Worm (Caenorhabditis elegans) whole organism, L4/young adult: ENCODE results near the gene cyn-10.

Source experiments
- W03F9.2 ChIP-seq: fragments of 150-350 bp; optimal IDR thresholded peaks from 2 replicates; lab custom pipeline; 2014; ENCODE audit warnings: missing biosample characterization, missing genetic modification characterization
- dao-5 ChIP-seq: sonication (generic microtip); optimal IDR thresholded peaks from 2 replicates; lab custom pipeline; 2016; ENCODE audit warnings: missing genotype, missing genetic modification characterization, moderate library complexity, missing compliant biosample characterization
- him-1 ChIP-seq: sonication (generic microtip); optimal IDR thresholded peaks from 2 replicates; lab custom pipeline; 2016; ENCODE audit warnings: missing genotype, missing genetic modification reagents, missing genetic modification characterization, missing compliant biosample characterization

Gene cyn-10

DNA sequence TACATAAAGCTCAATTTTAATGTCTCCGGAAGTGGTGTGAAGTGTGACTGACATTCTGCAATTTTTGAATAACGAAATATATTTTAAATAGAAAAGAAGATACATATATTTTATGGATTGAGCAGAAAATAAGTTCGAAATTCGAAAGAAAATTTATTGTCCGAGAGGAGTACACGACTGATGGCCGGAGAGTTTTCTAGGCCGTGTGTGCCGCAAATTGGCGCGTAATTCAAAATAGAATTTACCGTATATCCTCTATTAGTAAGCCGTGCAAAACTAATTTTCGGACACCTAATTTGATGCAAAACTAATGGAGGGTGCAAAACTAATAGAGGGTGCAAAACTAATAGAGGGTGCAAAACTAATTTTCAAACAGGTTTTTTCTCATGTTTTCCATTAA is at the start of gene cyn-10:
Gene cyn-10 (minus strand): TSS at position 57 of the 400 bp plus-strand sequence.
- TF ChIP-seq him-1 (tag; lab: Kevin White, UChicago) (peak; percentile 42), W03F9.2 (peak; percentile 15), dao-5 (tag; lab: Kevin White, UChicago) (no peak)

DNA sequence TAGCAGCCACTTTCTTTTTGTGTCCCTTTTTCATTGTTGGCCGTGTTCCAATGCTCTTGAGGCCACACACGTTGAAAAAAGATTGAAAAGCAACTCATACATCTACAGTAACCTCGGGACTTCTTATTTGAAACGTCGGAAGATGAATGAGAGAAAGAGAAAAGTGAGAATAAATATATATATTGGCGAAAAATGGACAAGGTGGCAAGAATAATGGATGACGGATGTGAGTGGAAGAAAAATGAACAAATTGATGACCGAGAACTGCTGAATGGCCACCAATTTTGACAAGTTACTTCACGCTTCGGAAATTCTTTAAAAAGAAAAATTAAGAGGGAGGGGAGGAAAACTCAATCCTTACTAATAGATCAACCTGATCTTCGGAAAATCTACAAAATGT is 45.0 kb upstream of the cyn-10 start:
- TF ChIP-seq him-1 (tag; lab: Kevin White, UChicago) (no peak), dao-5 (tag; lab: Kevin White, UChicago) (no peak), W03F9.2 (no peak)

ce11 chrII:6955084-6955697 is 42.0 kb upstream of the cyn-10 start:
- TF ChIP-seq him-1 (tag; lab: Kevin White, UChicago): no peak
- TF ChIP-seq dao-5 (tag; lab: Kevin White, UChicago): no peak
- no peak for TF ChIP-seq W03F9.2

DNA sequence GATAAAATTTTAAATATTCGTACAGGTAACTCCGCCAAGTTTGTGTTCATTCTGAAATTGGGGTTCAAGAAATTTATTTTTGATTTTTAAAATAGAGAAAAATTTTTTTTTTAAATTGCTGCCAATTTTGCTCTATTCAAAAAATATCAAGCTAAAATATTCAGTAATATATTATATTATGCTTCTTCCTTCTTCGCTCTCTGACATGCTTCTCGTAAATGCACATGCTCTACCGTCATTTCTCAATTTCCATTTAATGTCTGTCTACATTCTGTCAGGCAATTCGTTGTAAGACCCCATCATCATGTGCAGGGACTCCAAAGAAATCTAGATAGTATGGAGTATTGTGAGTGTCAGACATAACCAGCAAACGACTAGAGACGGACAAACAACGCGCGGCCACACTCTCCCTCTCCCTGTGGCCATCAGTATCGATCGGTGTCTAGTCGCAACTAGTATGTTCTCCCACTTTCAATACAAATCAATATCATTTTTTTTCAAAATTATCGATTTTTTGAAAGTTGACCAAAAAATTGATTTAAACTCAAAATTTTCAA is 38.2 kb upstream of the cyn-10 start, which contains the start of the genes malt-1 and ceh-38:
Gene malt-1 (minus strand): TSS at position 51 of the 557 bp plus-strand sequence.
Gene ceh-38 (plus strand): TSS at position 277 of the 557 bp plus-strand sequence.
- TF ChIP-seq him-1 (tag; lab: Kevin White, UChicago): peak; percentile 95
- peak; percentile 10 for TF ChIP-seq dao-5 (tag; lab: Kevin White, UChicago)
- TF ChIP-seq W03F9.2: peak; percentile 89

- peak; percentile 33 for TF ChIP-seq him-1 (tag; lab: Kevin White, UChicago)
- TF ChIP-seq dao-5 (tag; lab: Kevin White, UChicago): no peak
- TF ChIP-seq W03F9.2: no peak
Measured at ce11 chrII:6943299-6944051, 30.3 kb upstream of the cyn-10 start.

ce11 chrII:6941520-6941919 is 28.4 kb upstream of the cyn-10 start:
- TF ChIP-seq W03F9.2 (no peak), him-1 (tag; lab: Kevin White, UChicago) (no peak), dao-5 (tag; lab: Kevin White, UChicago) (no peak)

ce11 chrII:6940726-6941230 is 27.6 kb upstream of the cyn-10 start:
- no peak for TF ChIP-seq dao-5 (tag; lab: Kevin White, UChicago)
- no peak for TF ChIP-seq W03F9.2
- TF ChIP-seq him-1 (tag; lab: Kevin White, UChicago): no peak

ce11 chrII:6939873-6940272 is 26.7 kb upstream of the cyn-10 start:
- TF ChIP-seq dao-5 (tag; lab: Kevin White, UChicago) (no peak), W03F9.2 (no peak), him-1 (tag; lab: Kevin White, UChicago) (no peak)

DNA sequence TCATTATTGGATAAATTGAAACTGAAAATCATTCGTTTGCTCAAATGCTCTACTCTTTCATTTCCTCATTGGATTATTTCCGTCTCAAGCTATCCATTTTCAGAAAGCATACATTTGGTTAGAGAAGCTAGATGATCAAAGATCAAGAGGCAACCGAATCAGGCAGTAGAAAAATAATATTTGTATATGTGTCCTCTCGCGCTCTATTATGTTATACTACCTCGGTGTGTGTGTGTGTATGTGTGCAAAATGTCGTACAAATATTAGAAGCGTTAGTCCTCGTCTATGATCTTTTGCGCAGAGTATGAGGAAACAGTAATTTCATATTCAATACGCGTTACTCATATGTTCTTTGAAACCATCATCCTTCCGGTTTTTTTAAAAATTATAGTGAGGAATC is 23.9 kb upstream of the cyn-10 start:
- TF ChIP-seq him-1 (tag; lab: Kevin White, UChicago) (no peak), W03F9.2 (no peak), dao-5 (tag; lab: Kevin White, UChicago) (no peak)

- TF ChIP-seq W03F9.2 (no peak), dao-5 (tag; lab: Kevin White, UChicago) (no peak), him-1 (tag; lab: Kevin White, UChicago) (no peak)
Measured at ce11 chrII:6936528-6936927, 23.4 kb upstream of the cyn-10 start.

- no peak for TF ChIP-seq dao-5 (tag; lab: Kevin White, UChicago)
- no peak for TF ChIP-seq W03F9.2
- no peak for TF ChIP-seq him-1 (tag; lab: Kevin White, UChicago)
Measured at ce11 chrII:6935975-6936374, 22.8 kb upstream of the cyn-10 start.

ce11 chrII:6934729-6935128 is 21.6 kb upstream of the cyn-10 start:
- TF ChIP-seq him-1 (tag; lab: Kevin White, UChicago) (no peak), W03F9.2 (no peak), dao-5 (tag; lab: Kevin White, UChicago) (no peak)

DNA sequence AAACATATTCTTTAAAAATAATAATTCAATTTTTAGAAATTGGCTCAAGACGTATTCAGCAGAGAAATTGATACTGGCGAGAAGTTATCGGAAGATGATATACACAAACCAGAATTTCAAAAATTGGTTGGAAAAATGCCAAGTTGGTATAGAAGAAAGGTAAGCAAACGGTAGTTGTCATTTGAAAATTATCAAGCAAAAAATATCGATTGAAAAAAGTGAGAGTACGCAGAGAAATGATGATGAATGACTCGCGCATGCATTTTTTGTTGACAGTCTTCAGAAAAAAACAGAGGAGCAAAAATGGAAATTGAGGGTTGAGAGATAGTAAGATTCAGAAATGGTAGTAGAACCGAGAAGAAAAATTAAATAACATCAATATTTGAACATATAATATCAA is 19.8 kb upstream of the cyn-10 start:
- TF ChIP-seq dao-5 (tag; lab: Kevin White, UChicago) (no peak), him-1 (tag; lab: Kevin White, UChicago) (no peak)

DNA sequence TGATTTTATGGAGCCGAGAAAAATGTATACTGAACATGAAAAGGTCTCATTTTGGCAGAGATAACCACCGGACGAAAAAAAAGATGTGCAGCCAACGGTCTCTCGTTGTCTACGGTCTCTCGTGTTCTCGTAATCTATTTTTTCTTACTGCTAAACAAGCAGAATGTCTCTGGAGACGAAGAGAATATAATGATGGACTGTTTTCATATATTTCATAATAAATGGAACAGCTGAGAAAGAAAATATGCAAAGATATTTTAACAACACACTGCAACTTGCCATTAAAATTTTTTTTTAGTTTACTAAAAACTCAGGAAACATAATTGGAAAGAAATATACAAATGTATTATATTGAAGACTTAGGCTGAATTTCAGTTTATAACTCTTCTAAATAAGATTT is 16.9 kb upstream of the cyn-10 start:
- TF ChIP-seq dao-5 (tag; lab: Kevin White, UChicago): no peak
- TF ChIP-seq W03F9.2: no peak
- no peak for TF ChIP-seq him-1 (tag; lab: Kevin White, UChicago)
